Worm (Caenorhabditis elegans): Measurements from ENCODE around the gene spn-4.
A peak's percentile ranks its signal among the peaks of the same experiment; 100 is the strongest.

The spn-4 gene

DNA sequence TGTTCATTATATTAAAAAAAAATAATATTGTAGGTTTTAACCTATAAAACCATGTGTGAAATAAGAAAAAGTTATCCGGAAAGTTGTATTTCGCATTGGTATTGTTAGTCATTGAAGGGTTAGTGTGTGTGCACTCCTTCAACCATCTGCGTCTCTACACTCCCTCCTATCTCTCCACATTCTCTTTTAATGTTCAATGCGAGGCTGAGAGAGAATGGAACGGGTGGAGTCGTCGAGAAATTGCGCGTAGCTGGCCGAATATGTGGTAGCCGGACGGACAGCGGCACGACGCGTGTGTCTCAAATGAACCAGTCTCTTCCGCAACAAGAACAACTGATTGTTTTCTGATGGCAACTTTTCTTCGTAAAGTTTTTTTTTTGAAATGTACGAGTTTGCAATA, 12.2 kb upstream of the spn-4 start (continued):
- TF ChIP-seq Y5F2A.4 (GFP tag; optimal IDR thresholded peaks at IDR 0.05) (no peak), ama-1 (optimal IDR thresholded peaks at IDR 0.05) (no peak), pha-4 (GFP tag; IDR thresholded peaks at IDR 0.05) (no peak), pha-4 (tag; optimal IDR thresholded peaks at IDR 0.05) (no peak), lsy-2 (tag; optimal IDR thresholded peaks at IDR 0.05) (no peak), lin-29 (GFP tag; IDR thresholded peaks at IDR 0.05) (no peak), T26A8.4 (GFP tag; IDR thresholded peaks at IDR 0.05) (no peak), lir-3 (tag; optimal IDR thresholded peaks at IDR 0.05) (no peak), Y75B8A.6 (GFP tag; IDR thresholded peaks at IDR 0.05) (no peak), zfp-3 (GFP tag; conservative IDR thresholded peaks at IDR 0.05) (no peak), hmg-1.1 (GFP tag; IDR thresholded peaks at IDR 0.05) (peak; percentile 66), mxl-3 (GFP tag; optimal IDR thresholded peaks at IDR 0.05) (peak; percentile 70), ztf-7 (tag; optimal IDR thresholded peaks at IDR 0.05) (no peak), nhr-111 (GFP tag; optimal IDR thresholded peaks at IDR 0.05) (no peak), nhr-28 (tag; optimal IDR thresholded peaks at IDR 0.05) (peak; percentile 38), F37D6.2 (tag; optimal IDR thresholded peaks at IDR 0.05) (no peak), zfp-2 (tag; optimal IDR thresholded peaks at IDR 0.05) (no peak), ceh-82 (tag; optimal IDR thresholded peaks at IDR 0.05) (no peak), ZK337.2 (GFP tag; IDR thresholded peaks at IDR 0.05) (no peak), attf-4 (tag; optimal IDR thresholded peaks at IDR 0.05) (no peak), unc-62 (GFP tag; optimal IDR thresholded peaks at IDR 0.05 in 1 of 2) (no peak), unc-62 (tag; optimal IDR thresholded peaks at IDR 0.05) (no peak), mxl-2 (GFP tag; conservative IDR thresholded peaks at IDR 0.05) (no peak), fkh-10 (GFP tag; optimal IDR thresholded peaks at IDR 0.05) (no peak), unc-39 (tag; optimal IDR thresholded peaks at IDR 0.05) (no peak), Y105C5A.15 (GFP tag; IDR thresholded peaks at IDR 0.05) (no peak), dmd-8 (GFP tag; IDR thresholded peaks at IDR 0.05) (no peak), R02D3.7 (tag; optimal IDR thresholded peaks at IDR 0.05) (no peak), T20F7.1 (GFP tag; optimal IDR thresholded peaks at IDR 0.05) (no peak), gei-8 (GFP tag; optimal IDR thresholded peaks at IDR 0.05) (no peak), rbr-2 (tag; optimal IDR thresholded peaks at IDR 0.05) (peak; percentile 25), lin-38 (GFP tag; IDR thresholded peaks at IDR 0.05) (no peak), nhr-10 (tag; optimal IDR thresholded peaks at IDR 0.05) (no peak), egl-43 (GFP tag; IDR thresholded peaks at IDR 0.05) (no peak), nhr-25 (tag; optimal IDR thresholded peaks at IDR 0.05; ENCODE audit: borderline replicate concordance, insufficient read depth) (no peak), madf-5 (GFP tag; IDR thresholded peaks at IDR 0.05) (no peak), dmd-9 (GFP tag; IDR thresholded peaks at IDR 0.05) (no peak)

DNA sequence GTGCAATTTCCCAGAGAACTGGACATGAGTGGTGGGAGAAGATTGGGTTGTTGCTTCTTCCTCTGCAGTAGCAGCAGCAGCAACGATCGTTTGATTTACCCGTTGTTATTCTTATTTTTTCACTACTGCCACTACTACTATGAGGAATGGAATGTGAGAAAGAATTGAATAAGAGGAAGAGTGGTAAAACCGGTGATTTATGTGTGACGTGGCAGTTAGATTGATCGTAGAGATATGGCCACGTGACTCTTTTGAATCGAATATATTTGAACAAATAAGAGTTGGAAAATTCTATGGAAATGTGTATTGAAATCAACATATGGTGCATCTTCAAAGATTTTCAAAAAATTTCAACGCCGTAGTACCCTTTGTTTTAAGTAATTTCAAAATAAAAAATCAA, 11.6 kb upstream of the spn-4 start:
- TF ChIP-seq lin-39 (tag; optimal IDR thresholded peaks at IDR 0.05) = no peak
- TF ChIP-seq spr-1 (tag; optimal IDR thresholded peaks at IDR 0.05) = no peak
- no peak for TF ChIP-seq egl-27 (tag; optimal IDR thresholded peaks at IDR 0.05)
- TF ChIP-seq T26A8.4 (GFP tag; IDR thresholded peaks at IDR 0.05) = no peak
- no peak for TF ChIP-seq nhr-25 (tag; optimal IDR thresholded peaks at IDR 0.05; ENCODE audit: borderline replicate concordance, insufficient read depth)
- no peak for TF ChIP-seq ceh-32 (tag; optimal IDR thresholded peaks at IDR 0.05; ENCODE audit: poor library complexity)
- TF ChIP-seq ZK546.5 (tag; optimal IDR thresholded peaks at IDR 0.05) = no peak
- no peak for TF ChIP-seq mep-1 (tag; optimal IDR thresholded peaks at IDR 0.05)
- no peak for TF ChIP-seq Y105C5A.15 (GFP tag; IDR thresholded peaks at IDR 0.05)
- no peak for TF ChIP-seq madf-5 (GFP tag; IDR thresholded peaks at IDR 0.05)
- TF ChIP-seq T20F7.1 (GFP tag; optimal IDR thresholded peaks at IDR 0.05) = no peak
- no peak for TF ChIP-seq mdl-1 (tag; optimal IDR thresholded peaks at IDR 0.05)
- TF ChIP-seq tag-97 (GFP tag; IDR thresholded peaks at IDR 0.05) = no peak
- no peak for TF ChIP-seq zag-1 (tag; optimal IDR thresholded peaks at IDR 0.05)
- no peak for TF ChIP-seq aha-1 (tag)
- TF ChIP-seq lin-29 (GFP tag; IDR thresholded peaks at IDR 0.05) = no peak
- no peak for TF ChIP-seq dmd-8 (GFP tag; IDR thresholded peaks at IDR 0.05)
- no peak for TF ChIP-seq F44E2.7 (GFP tag; IDR thresholded peaks at IDR 0.05)

All from whole organism, L4 larva.